Worm (Caenorhabditis elegans) whole organism, young adult: ENCODE results near the gene Y53F4B.10.

Source experiments
- B0019.2 ChIP-seq: fragments of 200-800 bp; sonication (Bioruptor generic); conservative IDR thresholded peaks from 2 replicates; pipeline ENCODE4 v1.3.6; 2022; ENCODE audit warnings: missing genetic modification reagents, missing genetic modification characterization, missing compliant biosample characterization
- F37B4.10 ChIP-seq: fragments of 200-800 bp; sonication (Bioruptor generic); IDR thresholded peaks from 2 replicates; pipeline ENCODE4 v1.3.6; 2022; ENCODE audit warnings: missing genetic modification characterization, missing compliant biosample characterization
- F55B11.4 ChIP-seq: sonication (generic microtip); optimal IDR thresholded peaks from 2 replicates; lab custom pipeline; 2016; ENCODE audit warnings: missing compliant biosample characterization, missing genetic modification characterization, borderline replicate concordance; ENCODE audit not compliant: insufficient read depth
- K11D2.4 ChIP-seq: fragments of 200-800 bp; sonication (Bioruptor generic); IDR thresholded peaks from 2 replicates; pipeline ENCODE4 v1.3.6; 2022; ENCODE audit warnings: missing genetic modification reagents, missing genetic modification characterization, missing compliant biosample characterization
- K12H6.12 ChIP-seq: fragments of 200-800 bp; sonication (Bioruptor generic); optimal IDR thresholded peaks from 2 replicates; lab custom pipeline; 2018; ENCODE audit warnings: mild to moderate bottlenecking, missing genetic modification characterization, missing compliant biosample characterization
- Y53G8AR.9 ChIP-seq: fragments of 200-800 bp; sonication (Bioruptor generic); conservative IDR thresholded peaks from 2 replicates; pipeline ENCODE4 v1.3.6; 2022; ENCODE audit warnings: missing genetic modification reagents, missing genetic modification characterization, missing compliant biosample characterization
- Y79H2A.3 ChIP-seq: fragments of 200-800 bp; sonication (Bioruptor generic); conservative IDR thresholded peaks from 2 replicates; pipeline ENCODE4 v1.3.6; 2022; ENCODE audit warnings: missing genetic modification reagents, missing genetic modification characterization, missing compliant biosample characterization
- akir-1 ChIP-seq: fragments of 200-800 bp; sonication (Bioruptor generic); optimal IDR thresholded peaks from 2 replicates; lab custom pipeline; 2018; ENCODE audit warnings: mild to moderate bottlenecking, missing genetic modification characterization, moderate library complexity, missing compliant biosample characterization
- aptf-3 ChIP-seq: fragments of 200-800 bp; sonication (Bioruptor generic); IDR thresholded peaks from 2 replicates; pipeline ENCODE4 v1.3.6; 2022; ENCODE audit warnings: missing genetic modification characterization, missing compliant biosample characterization
- attf-5 ChIP-seq: fragments of 200-800 bp; sonication (Bioruptor generic); optimal IDR thresholded peaks from 2 replicates; lab custom pipeline; 2018; ENCODE audit warnings: mild to moderate bottlenecking, missing genetic modification characterization, missing compliant biosample characterization
- bed-1 ChIP-seq: fragments of 200-800 bp; sonication (Bioruptor generic); IDR thresholded peaks from 2 replicates; pipeline ENCODE4 v1.3.6; 2022; ENCODE audit warnings: missing genetic modification reagents, missing genetic modification characterization, missing compliant biosample characterization
- cebp-1 ChIP-seq, 2 experiments: fragments of 200-800 bp in 1 of 2; sonication (Bioruptor generic) in 1 of 2; sonication (generic microtip) in 1 of 2; IDR thresholded peaks in 1 of 2; optimal IDR thresholded peaks in 1 of 2; 2 replicates each; pipeline versions ENCODE4 v1.3.6 to Lab custom; 2017 to 2022; ENCODE audit warnings: missing compliant biosample characterization in 2 of 2, missing genetic modification characterization in 2 of 2, mild to moderate bottlenecking in 1 of 2, missing genetic modification reagents in 1 of 2, moderate library complexity in 1 of 2
- cebp-2 ChIP-seq: fragments of 200-800 bp; sonication (Bioruptor generic); IDR thresholded peaks from 2 replicates; pipeline ENCODE4 v1.3.6; 2022; ENCODE audit warnings: missing genetic modification characterization, missing compliant biosample characterization
- ceh-27 ChIP-seq: fragments of 200-800 bp; sonication (Bioruptor generic); optimal IDR thresholded peaks from 2 replicates; lab custom pipeline; 2018; ENCODE audit warnings: mild to moderate bottlenecking, missing genetic modification characterization, moderate library complexity, missing compliant biosample characterization
- ceh-79 ChIP-seq: sonication (generic microtip); optimal IDR thresholded peaks from 2 replicates; lab custom pipeline; 2017; ENCODE audit warnings: mild to moderate bottlenecking, missing genetic modification characterization, missing compliant biosample characterization
- chd-7 ChIP-seq: sonication (generic microtip); optimal IDR thresholded peaks from 2 replicates; lab custom pipeline; 2016; ENCODE audit warnings: mild to moderate bottlenecking, missing genetic modification characterization, moderate library complexity, missing compliant biosample characterization
- dpff-1 ChIP-seq: sonication (generic microtip); optimal IDR thresholded peaks from 2 replicates; lab custom pipeline; 2017; ENCODE audit warnings: mild to moderate bottlenecking, missing genetic modification characterization, missing compliant biosample characterization
- efl-1 ChIP-seq: fragments of 150-350 bp; optimal IDR thresholded peaks from 2 replicates; lab custom pipeline; 2014; ENCODE audit warnings: missing biosample characterization, missing genetic modification reagents, missing genetic modification characterization
- egl-18 ChIP-seq: fragments of 200-800 bp; sonication (Bioruptor generic); IDR thresholded peaks from 2 replicates; pipeline ENCODE4 v1.3.6; 2022; ENCODE audit warnings: missing genetic modification reagents, missing genetic modification characterization, missing compliant biosample characterization
- gei-17 ChIP-seq: fragments of 200-800 bp; sonication (Bioruptor generic); optimal IDR thresholded peaks from 2 replicates; lab custom pipeline; 2018; ENCODE audit warnings: mild to moderate bottlenecking, missing genetic modification characterization, missing compliant biosample characterization
- hlh-12 ChIP-seq: sonication (generic microtip); optimal IDR thresholded peaks from 2 replicates; lab custom pipeline; 2016; ENCODE audit warnings: missing genetic modification characterization, missing compliant biosample characterization
- hmg-1.2 ChIP-seq: fragments of 200-800 bp; sonication (Bioruptor generic); IDR thresholded peaks from 2 replicates; pipeline ENCODE4 v1.3.6; 2022; ENCODE audit warnings: missing genetic modification reagents, missing genetic modification characterization, missing compliant biosample characterization
- hsf-1 ChIP-seq: fragments of 200-800 bp; sonication (Bioruptor generic); IDR thresholded peaks from 2 replicates; pipeline ENCODE4 v1.3.6; 2022; ENCODE audit warnings: missing genetic modification reagents, missing genetic modification characterization, missing compliant biosample characterization
- lag-1 ChIP-seq: fragments of 200-800 bp; sonication (Bioruptor generic); IDR thresholded peaks from 2 replicates; pipeline ENCODE4 v1.3.6; 2022; ENCODE audit warnings: missing genetic modification reagents, missing genetic modification characterization, missing compliant biosample characterization
- lin-26 ChIP-seq: fragments of 200-800 bp; sonication (Bioruptor generic); IDR thresholded peaks from 2 replicates; pipeline ENCODE4 v1.3.6; 2022; ENCODE audit warnings: missing genetic modification reagents, missing genetic modification characterization, missing compliant biosample characterization
- lsl-1 ChIP-seq: fragments of 200-800 bp; sonication (Bioruptor generic); optimal IDR thresholded peaks from 2 replicates; lab custom pipeline; 2018; ENCODE audit warnings: mild to moderate bottlenecking, missing genetic modification characterization, moderate library complexity, missing compliant biosample characterization
- lsy-27 ChIP-seq: sonication (generic microtip); optimal IDR thresholded peaks from 2 replicates; lab custom pipeline; 2017; ENCODE audit warnings: missing genetic modification characterization, mild to moderate bottlenecking, missing compliant biosample characterization, antibody characterized with exemption, missing genotype, borderline replicate concordance; ENCODE audit not compliant: insufficient read depth
- madf-3 ChIP-seq: fragments of 200-800 bp; sonication (Bioruptor generic); IDR thresholded peaks from 2 replicates; pipeline ENCODE4 v1.3.6; 2022; ENCODE audit warnings: missing genetic modification reagents, missing genetic modification characterization, missing compliant biosample characterization
- mxl-1 ChIP-seq: sonication (generic microtip); optimal IDR thresholded peaks from 2 replicates; lab custom pipeline; 2016; ENCODE audit warnings: missing genetic modification characterization, missing compliant biosample characterization
- nfya-1 ChIP-seq: sonication (generic microtip); optimal IDR thresholded peaks from 2 replicates; lab custom pipeline; 2017; ENCODE audit warnings: antibody characterized with exemption, missing compliant biosample characterization, missing genetic modification characterization, borderline replicate concordance; ENCODE audit not compliant: insufficient read depth
- nfya-2 ChIP-seq: fragments of 200-800 bp; sonication (Bioruptor generic); IDR thresholded peaks from 2 replicates; pipeline ENCODE4 v1.3.6; 2022; ENCODE audit warnings: missing genetic modification reagents, missing genetic modification characterization, missing compliant biosample characterization
- nfyb-1 ChIP-seq: fragments of 200-800 bp; sonication (Bioruptor generic); IDR thresholded peaks from 2 replicates; pipeline ENCODE4 v1.3.6; 2022; ENCODE audit warnings: missing genetic modification reagents, missing genetic modification characterization, missing compliant biosample characterization
- nhr-90 ChIP-seq: sonication (generic microtip); optimal IDR thresholded peaks from 2 replicates; lab custom pipeline; 2016; ENCODE audit warnings: missing genotype, mild to moderate bottlenecking, missing genetic modification characterization, missing compliant biosample characterization
- sea-2 ChIP-seq: fragments of 200-800 bp; sonication (Bioruptor generic); IDR thresholded peaks from 2 replicates; pipeline ENCODE4 v1.3.6; 2022; ENCODE audit warnings: missing genetic modification characterization, missing compliant biosample characterization
- somi-1 ChIP-seq: fragments of 200-800 bp; sonication (Bioruptor generic); optimal IDR thresholded peaks from 2 replicates; lab custom pipeline; 2018; ENCODE audit warnings: mild to moderate bottlenecking, missing genetic modification characterization, missing compliant biosample characterization
- tbp1 ChIP-seq: fragments of 200-800 bp; sonication (Bioruptor generic); optimal IDR thresholded peaks from 2 replicates; lab custom pipeline; 2018; ENCODE audit warnings: mild to moderate bottlenecking, missing genetic modification characterization, missing compliant biosample characterization
- tbx-9 ChIP-seq: sonication (generic microtip); optimal IDR thresholded peaks from 2 replicates; lab custom pipeline; 2016; ENCODE audit warnings: borderline replicate concordance, missing genetic modification characterization, inconsistent platforms, missing compliant biosample characterization
- tlf-1 ChIP-seq: fragments of 200-800 bp; sonication (Bioruptor generic); optimal IDR thresholded peaks from 2 replicates; lab custom pipeline; 2018; ENCODE audit warnings: mild to moderate bottlenecking, missing genetic modification characterization, missing compliant biosample characterization
- unc-130 ChIP-seq: sonication (generic microtip); optimal IDR thresholded peaks from 2 replicates; lab custom pipeline; 2016; ENCODE audit warnings: missing genetic modification reagents, missing genetic modification characterization, missing compliant biosample characterization
- zfh-2 ChIP-seq: fragments of 200-800 bp; sonication (Bioruptor generic); conservative IDR thresholded peaks from 2 replicates; pipeline ENCODE4 v1.3.6; 2022; ENCODE audit warnings: missing genetic modification reagents, missing genetic modification characterization, missing compliant biosample characterization
- zim-3 ChIP-seq: sonication (generic microtip); optimal IDR thresholded peaks from 2 replicates; lab custom pipeline; 2017; ENCODE audit warnings: mild to moderate bottlenecking, missing genetic modification characterization, moderate library complexity, missing compliant biosample characterization
- ztf-22 ChIP-seq: fragments of 200-800 bp; sonication (Bioruptor generic); optimal IDR thresholded peaks from 2 replicates; lab custom pipeline; 2018; ENCODE audit warnings: mild to moderate bottlenecking, missing genetic modification characterization, moderate library complexity, missing compliant biosample characterization
- ztf-26 ChIP-seq: sonication (generic microtip); optimal IDR thresholded peaks from 2 replicates; lab custom pipeline; 2017; ENCODE audit warnings: missing genetic modification characterization, missing compliant biosample characterization
- ztf-6 ChIP-seq: fragments of 200-800 bp; sonication (Bioruptor generic); IDR thresholded peaks from 2 replicates; pipeline ENCODE4 v1.3.6; 2022; ENCODE audit warnings: missing genetic modification reagents, missing genetic modification characterization, missing compliant biosample characterization

Y53F4B.10 gene

DNA sequence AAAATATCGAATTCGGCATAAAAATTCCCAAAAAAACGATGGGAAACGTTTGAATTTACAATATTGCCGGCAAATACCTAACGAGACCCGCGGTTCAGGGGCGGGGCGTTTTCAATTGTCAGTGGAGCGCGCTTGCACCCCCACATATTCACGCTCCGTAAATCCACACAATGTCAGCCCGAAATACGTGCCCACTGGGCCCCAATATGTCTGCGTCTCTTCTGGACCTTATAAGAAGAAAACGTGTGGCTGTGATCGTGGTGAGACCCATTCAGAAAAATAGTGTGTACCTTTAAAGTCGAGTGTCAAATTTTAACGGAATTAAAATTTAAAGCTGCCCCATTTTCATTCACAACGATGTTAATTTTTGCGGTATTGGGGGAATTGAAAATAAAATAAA is 1.2 kb upstream of the Y53F4B.10 start (continued):
- TF ChIP-seq ceh-27 (GFP tag; lab: Kevin White, UChicago) (no peak), unc-130 (peak; percentile 78), hsf-1 (GFP tag; lab: Robert Waterston, UW) (peak; percentile 87), nfya-2 (GFP tag; lab: Robert Waterston, UW) (peak; percentile 80; the same call in 1 of the 2 replicates), sea-2 (GFP tag; lab: Robert Waterston, UW) (no peak), ztf-6 (GFP tag; lab: Robert Waterston, UW) (no peak), somi-1 (GFP tag; lab: Kevin White, UChicago) (no peak), lin-26 (GFP tag; lab: Robert Waterston, UW) (peak; percentile 72), madf-3 (peak; percentile 87), ztf-22 (GFP tag; lab: Kevin White, UChicago) (no peak), mxl-1 (tag; lab: Kevin White, UChicago) (no peak), egl-18 (GFP tag; lab: Robert Waterston, UW) (no peak), hlh-12 (tag; lab: Kevin White, UChicago) (no peak), lsl-1 (GFP tag; lab: Kevin White, UChicago) (peak; percentile 41), B0019.2 (GFP tag; lab: Robert Waterston, UW) (no peak), tbp1 (peak; percentile 49), efl-1 (GFP tag; lab: Kevin White, UChicago) (peak; percentile 39), cebp-1 (GFP tag; IDR thresholded peaks at IDR 0.05; lab: Robert Waterston, UW) (no peak), cebp-1 (tag; optimal IDR thresholded peaks at IDR 0.05; lab: Kevin White, UChicago) (no peak), bed-1 (GFP tag; lab: Robert Waterston, UW) (0 out of 2 replicates have a peak, but pooled peaks have one; percentile 25), akir-1 (GFP tag; lab: Kevin White, UChicago) (no peak), zim-3 (tag; lab: Kevin White, UChicago) (peak; percentile 44), gei-17 (no peak), dpff-1 (tag; lab: Kevin White, UChicago) (peak; percentile 16), K11D2.4 (GFP tag; lab: Robert Waterston, UW) (no peak), Y79H2A.3 (GFP tag; lab: Robert Waterston, UW) (peak; percentile 82), ceh-79 (tag; lab: Kevin White, UChicago) (no peak), attf-5 (GFP tag; lab: Kevin White, UChicago) (peak; percentile 44), Y53G8AR.9 (GFP tag; lab: Robert Waterston, UW) (peak; percentile 89), F55B11.4 (tag; lab: Kevin White, UChicago) (no peak), aptf-3 (GFP tag; lab: Robert Waterston, UW) (peak; percentile 80; the same call in 1 of the 2 replicates), hmg-1.2 (GFP tag; lab: Robert Waterston, UW) (peak; percentile 56; the same call in 1 of the 2 replicates), lsy-27 (tag; lab: Kevin White, UChicago) (no peak), tbx-9 (no peak), zfh-2 (GFP tag; lab: Robert Waterston, UW) (no peak), nhr-90 (tag; lab: Kevin White, UChicago) (no peak), F37B4.10 (GFP tag; lab: Robert Waterston, UW) (no peak), K12H6.12 (tag; lab: Kevin White, UChicago) (no peak), tlf-1 (GFP tag; lab: Kevin White, UChicago) (peak; percentile 4), ztf-26 (tag; lab: Kevin White, UChicago) (no peak), lag-1 (GFP tag; lab: Robert Waterston, UW) (no peak), nfyb-1 (GFP tag; lab: Robert Waterston, UW) (peak; percentile 75), cebp-2 (GFP tag; lab: Robert Waterston, UW) (peak; percentile 79; the same call in 1 of the 2 replicates), nfya-1 (tag; lab: Kevin White, UChicago) (no peak), chd-7 (tag; lab: Kevin White, UChicago) (peak; percentile 57)
